Worm (Caenorhabditis elegans) whole organism, L1 larva: Measurements from ENCODE around the gene Y75B7AL.2.

ENCODE experiments used
- hlh-4 ChIP-seq: sonication (generic microtip); optimal IDR thresholded peaks from 2 replicates; lab custom pipeline; 2016; ENCODE audit warnings: mild to moderate bottlenecking, missing genetic modification characterization, missing compliant biosample characterization
- mdl-1 ChIP-seq, 2 experiments: fragments of 150-350 bp; optimal IDR thresholded peaks; 2 replicates each; lab custom pipeline; 2014 to 2017; ENCODE audit warnings: missing biosample characterization in 2 of 2, missing genetic modification characterization in 2 of 2, inconsistent platforms in 1 of 2
- unc-30 ChIP-seq: sonication (generic microtip); optimal IDR thresholded peaks from 2 replicates; lab custom pipeline; 2017; ENCODE audit warnings: missing biosample characterization, missing genetic modification characterization
- ztf-11 ChIP-seq, 2 experiments: sonication (generic microtip); optimal IDR thresholded peaks; 2 replicates each; lab custom pipeline; 2016 to 2017; ENCODE audit warnings: missing genetic modification characterization in 2 of 2, missing biosample characterization in 1 of 2, missing compliant biosample characterization in 1 of 2

ce11 chrV:1352321-1352720, 5.6 kb downstream of the Y75B7AL.2 start:
- TF ChIP-seq unc-30 (tag; lab: Kevin White, UChicago) (no peak), mdl-1 (tag; optimal IDR thresholded peaks at IDR 0.05; lab: Kevin White, UChicago) (no peak), ztf-11 (tag; optimal IDR thresholded peaks at IDR 0.05; lab: Kevin White, UChicago) (no peak), hlh-4 (tag; lab: Kevin White, UChicago) (no peak)
